Worm (Caenorhabditis elegans) whole organism, young adult: ENCODE measurements around the gene W07G1.7.
A peak's percentile ranks its signal among the peaks of the same experiment; 100 is the strongest.

Experiments used
- C17E4.6 ChIP-seq: fragments of 200-800 bp; sonication (Bioruptor generic); IDR thresholded peaks from 2 replicates; pipeline ENCODE4 v1.3.6; 2022; ENCODE audit warnings: missing genetic modification reagents, missing genetic modification characterization, missing compliant biosample characterization
- F39B2.1 ChIP-seq: fragments of 200-800 bp; sonication (Bioruptor generic); IDR thresholded peaks from 2 replicates; pipeline ENCODE4 v1.3.6; 2022; ENCODE audit warnings: missing genetic modification reagents, missing genetic modification characterization, missing compliant biosample characterization
- Y95B8A.8 ChIP-seq: fragments of 200-800 bp; sonication (Bioruptor generic); IDR thresholded peaks from 2 replicates; pipeline ENCODE4 v1.3.6; 2022; ENCODE audit warnings: missing genetic modification reagents, missing genetic modification characterization, missing compliant biosample characterization
- ama-1 ChIP-seq, 3 experiments: fragments of 150-350 bp in 1 of 3; sonication (generic microtip) in 2 of 3; optimal IDR thresholded peaks; 2 replicates each; lab custom pipeline; 2014 to 2018; ENCODE audit warnings: missing biosample characterization in 2 of 3, missing genetic modification characterization in 2 of 3, missing genetic modification reagents in 2 of 3
- aptf-3 ChIP-seq: fragments of 200-800 bp; sonication (Bioruptor generic); IDR thresholded peaks from 2 replicates; pipeline ENCODE4 v1.3.6; 2022; ENCODE audit warnings: missing genetic modification characterization, missing compliant biosample characterization
- attf-6 ChIP-seq: fragments of 200-800 bp; sonication (Bioruptor generic); IDR thresholded peaks from 2 replicates; pipeline ENCODE4 v1.3.6; 2022; ENCODE audit warnings: missing genetic modification reagents, missing genetic modification characterization, missing compliant biosample characterization
- efl-1 ChIP-seq: fragments of 150-350 bp; optimal IDR thresholded peaks from 2 replicates; lab custom pipeline; 2014; ENCODE audit warnings: missing biosample characterization, missing genetic modification reagents, missing genetic modification characterization
- egl-18 ChIP-seq: fragments of 200-800 bp; sonication (Bioruptor generic); IDR thresholded peaks from 2 replicates; pipeline ENCODE4 v1.3.6; 2022; ENCODE audit warnings: missing genetic modification reagents, missing genetic modification characterization, missing compliant biosample characterization
- ets-4 ChIP-seq: fragments of 200-800 bp; sonication (Bioruptor generic); optimal IDR thresholded peaks from 2 replicates; lab custom pipeline; 2018; ENCODE audit warnings: mild to moderate bottlenecking, missing genetic modification characterization, missing compliant biosample characterization
- fkh-3 ChIP-seq: sonication (generic microtip); optimal IDR thresholded peaks from 2 replicates; lab custom pipeline; 2016; ENCODE audit warnings: mild to moderate bottlenecking, missing genetic modification characterization, missing compliant biosample characterization
- madf-3 ChIP-seq: fragments of 200-800 bp; sonication (Bioruptor generic); IDR thresholded peaks from 2 replicates; pipeline ENCODE4 v1.3.6; 2022; ENCODE audit warnings: missing genetic modification reagents, missing genetic modification characterization, missing compliant biosample characterization
- mxl-1 ChIP-seq: sonication (generic microtip); optimal IDR thresholded peaks from 2 replicates; lab custom pipeline; 2016; ENCODE audit warnings: missing genetic modification characterization, missing compliant biosample characterization
- somi-1 ChIP-seq: fragments of 200-800 bp; sonication (Bioruptor generic); optimal IDR thresholded peaks from 2 replicates; lab custom pipeline; 2018; ENCODE audit warnings: mild to moderate bottlenecking, missing genetic modification characterization, missing compliant biosample characterization
- ztf-3 ChIP-seq: fragments of 200-800 bp; sonication (Bioruptor generic); optimal IDR thresholded peaks from 2 replicates; lab custom pipeline; 2018; ENCODE audit warnings: mild to moderate bottlenecking, missing genetic modification characterization, missing compliant biosample characterization

DNA sequence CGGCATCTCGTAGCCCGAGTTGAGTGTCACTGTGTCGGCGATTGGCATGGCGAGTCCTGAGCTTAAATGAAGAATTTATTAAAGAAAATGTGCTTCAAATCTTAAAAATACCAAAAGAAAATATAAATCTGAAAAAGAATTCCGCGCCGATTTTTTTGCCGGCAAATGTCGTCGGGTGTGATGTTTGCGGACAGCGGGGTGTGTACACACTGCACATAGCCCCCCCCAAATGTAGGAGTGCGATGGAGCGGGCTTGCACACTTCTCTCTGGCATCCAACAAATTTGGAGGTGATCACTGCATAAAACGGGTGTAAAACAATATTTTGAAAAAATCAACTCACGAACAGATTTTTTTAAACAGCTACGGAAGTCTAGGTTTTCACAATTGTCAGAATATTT, 10.0 kb upstream of the W07G1.7 start, which contains the start of gene Y39G8B.2:
- TF ChIP-seq egl-18 (GFP tag; lab: Robert Waterston, UW) (no peak), Y95B8A.8 (GFP tag; lab: Robert Waterston, UW) (no peak), ztf-3 (no peak), F39B2.1 (GFP tag; lab: Robert Waterston, UW) (no peak), ama-1 (optimal IDR thresholded peaks at IDR 0.05; lab: Kevin White, UChicago) (no peak), ama-1 (GFP tag; optimal IDR thresholded peaks at IDR 0.05; lab: Kevin White, UChicago) (no peak), madf-3 (GFP tag; lab: Robert Waterston, UW) (no peak), ets-4 (GFP tag; lab: Kevin White, UChicago) (no peak), aptf-3 (GFP tag; lab: Robert Waterston, UW) (no peak), fkh-3 (no peak), mxl-1 (tag; lab: Kevin White, UChicago) (no peak), somi-1 (GFP tag; lab: Kevin White, UChicago) (no peak), attf-6 (GFP tag; lab: Robert Waterston, UW) (no peak), efl-1 (GFP tag; lab: Kevin White, UChicago) (peak; percentile 40), C17E4.6 (GFP tag; lab: Robert Waterston, UW) (no peak)
